Fruit fly (Drosophila melanogaster): ENCODE data around the gene Ppi1.

DNA sequence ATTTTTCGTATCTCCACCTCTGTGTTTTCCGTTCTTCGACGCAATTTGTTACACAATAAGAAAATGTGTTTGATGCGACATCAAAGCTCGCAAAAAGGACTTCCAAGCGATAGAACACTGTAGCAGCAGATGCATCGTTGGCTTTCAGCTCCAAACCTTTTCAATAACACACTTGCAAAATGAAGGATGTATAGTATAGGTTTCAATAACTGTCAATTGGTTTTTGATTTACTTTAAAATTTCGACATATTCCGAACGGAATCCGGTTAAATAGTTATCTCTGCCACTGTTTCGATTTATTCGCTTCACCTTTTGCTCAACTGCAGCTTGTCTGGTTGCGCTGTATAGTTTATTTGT is 28.0 kb downstream of the Ppi1 start:
- TF ChIP-seq CTCF (optimal IDR thresholded peaks at IDR 0.05): no peak
- TF ChIP-seq CG8478 (optimal IDR thresholded peaks at IDR 0.05): no peak

All from S2 (cell line).